Worm (Caenorhabditis elegans): Measurements from ENCODE around the gene M88.3.

ce11 chrIII:4562070-4562788 is 17.4 kb upstream of the M88.3 start, which contains the start of gene pan-1:
- peak; percentile 43 for TF ChIP-seq W03F9.2 (tag; optimal IDR thresholded peaks at IDR 0.05)
- no peak for TF ChIP-seq him-1 (tag; optimal IDR thresholded peaks at IDR 0.05)
- no peak for TF ChIP-seq dao-5 (tag; optimal IDR thresholded peaks at IDR 0.05)

Data from whole organism, L4/young adult.